Worm (Caenorhabditis elegans) whole organism, L2 larva: ENCODE data around the gene hpx-2.

Experiments used
- C34F6.9 ChIP-seq: fragments of 150-350 bp; optimal IDR thresholded peaks from 2 replicates; lab custom pipeline; 2014; ENCODE audit warnings: missing biosample characterization, missing genetic modification characterization
- R02D3.7 ChIP-seq: fragments of 150-350 bp; optimal IDR thresholded peaks from 2 replicates; lab custom pipeline; 2014; ENCODE audit warnings: missing biosample characterization, missing genetic modification characterization
- Y55F3AM.14 ChIP-seq: fragments of 200-800 bp; sonication (Bioruptor generic); optimal IDR thresholded peaks from 2 replicates; lab custom pipeline; 2018; ENCODE audit warnings: mild to moderate bottlenecking, missing genetic modification characterization, missing compliant biosample characterization
- ZK546.5 ChIP-seq: sonication (generic microtip); optimal IDR thresholded peaks from 2 replicates; lab custom pipeline; 2017; ENCODE audit warnings: missing biosample characterization, missing genetic modification characterization
- alr-1 ChIP-seq: fragments of 150-350 bp; optimal IDR thresholded peaks from 2 replicates; lab custom pipeline; 2014; ENCODE audit warnings: missing biosample characterization, missing genetic modification characterization
- ama-1 ChIP-seq: fragments of 150-350 bp; optimal IDR thresholded peaks from 2 replicates; lab custom pipeline; 2018; ENCODE audit warnings: inconsistent platforms
- blmp-1 ChIP-seq: sonication (generic microtip); optimal IDR thresholded peaks from 2 replicates; lab custom pipeline; 2017; ENCODE audit warnings: missing genetic modification characterization, mild to moderate bottlenecking, missing compliant biosample characterization, antibody characterized with exemption, moderate library complexity; ENCODE audit not compliant: insufficient read depth
- ceh-82 ChIP-seq: fragments of 150-350 bp; optimal IDR thresholded peaks from 2 replicates; lab custom pipeline; 2014; ENCODE audit warnings: missing biosample characterization, missing genetic modification characterization
- crh-2 ChIP-seq: sonication (generic microtip); optimal IDR thresholded peaks from 2 replicates; lab custom pipeline; 2017; ENCODE audit warnings: missing biosample characterization, missing genetic modification characterization
- egl-27 ChIP-seq: sonication (generic microtip); optimal IDR thresholded peaks from 3 replicates; lab custom pipeline; 2017; ENCODE audit warnings: missing biosample characterization, missing genetic modification reagents, missing genetic modification characterization
- elt-1 ChIP-seq: fragments of 150-350 bp; optimal IDR thresholded peaks from 2 replicates; lab custom pipeline; 2014; ENCODE audit warnings: missing biosample characterization, missing genetic modification characterization
- elt-3 ChIP-seq: sonication (generic microtip); optimal IDR thresholded peaks from 2 replicates; lab custom pipeline; 2017; ENCODE audit warnings: missing biosample characterization, missing genetic modification characterization
- fos-1 ChIP-seq: fragments of 150-350 bp; optimal IDR thresholded peaks from 2 replicates; lab custom pipeline; 2014; ENCODE audit warnings: missing biosample characterization, missing genetic modification characterization
- lin-11 ChIP-seq: fragments of 150-350 bp; sonication (generic microtip); optimal IDR thresholded peaks from 2 replicates; lab custom pipeline; 2014; ENCODE audit warnings: missing biosample characterization, missing genetic modification characterization, inconsistent platforms, mixed read lengths
- lin-13 ChIP-seq: fragments of 150-350 bp; optimal IDR thresholded peaks from 2 replicates; lab custom pipeline; 2014; ENCODE audit warnings: missing biosample characterization, missing genetic modification reagents, missing genetic modification characterization
- lin-39 ChIP-seq: fragments of 150-350 bp; optimal IDR thresholded peaks from 2 replicates; lab custom pipeline; 2014; ENCODE audit warnings: missing biosample characterization, missing genetic modification reagents, missing genetic modification characterization
- lsy-2 ChIP-seq, 2 experiments: fragments of 150-350 bp in 1 of 2; sonication (generic microtip) in 1 of 2; optimal IDR thresholded peaks; 2 replicates each; lab custom pipeline; 2014 to 2017; ENCODE audit warnings: missing biosample characterization in 2 of 2, missing genetic modification characterization in 2 of 2
- mab-5 ChIP-seq: fragments of 150-350 bp; optimal IDR thresholded peaks from 2 replicates; lab custom pipeline; 2014; ENCODE audit warnings: missing biosample characterization, missing genetic modification characterization
- mbf-1 ChIP-seq: sonication (generic microtip); optimal IDR thresholded peaks from 2 replicates; lab custom pipeline; 2017; ENCODE audit warnings: missing biosample characterization, missing genetic modification characterization
- nhr-10 ChIP-seq: sonication (generic microtip); optimal IDR thresholded peaks from 2 replicates; lab custom pipeline; 2017; ENCODE audit warnings: missing biosample characterization, missing genetic modification characterization
- nhr-11 ChIP-seq: fragments of 150-350 bp; optimal IDR thresholded peaks from 2 replicates; lab custom pipeline; 2014; ENCODE audit warnings: missing biosample characterization, missing genetic modification characterization
- nhr-129 ChIP-seq: fragments of 150-350 bp; optimal IDR thresholded peaks from 2 replicates; lab custom pipeline; 2014; ENCODE audit warnings: missing biosample characterization, missing genetic modification characterization
- nhr-23 ChIP-seq: fragments of 150-350 bp; optimal IDR thresholded peaks from 2 replicates; lab custom pipeline; 2014; ENCODE audit warnings: missing biosample characterization, missing genetic modification reagents, missing genetic modification characterization
- nhr-25 ChIP-seq: fragments of 150-350 bp; sonication (generic microtip); optimal IDR thresholded peaks from 3 replicates; lab custom pipeline; 2014; ENCODE audit warnings: missing biosample characterization, missing genetic modification characterization
- nhr-77 ChIP-seq: fragments of 150-350 bp; optimal IDR thresholded peaks from 2 replicates; lab custom pipeline; 2014; ENCODE audit warnings: missing biosample characterization, missing genetic modification characterization
- peb-1 ChIP-seq: fragments of 150-350 bp; optimal IDR thresholded peaks from 2 replicates; lab custom pipeline; 2014; ENCODE audit warnings: missing biosample characterization, missing genetic modification characterization
- sem-4 ChIP-seq: fragments of 150-350 bp; optimal IDR thresholded peaks from 2 replicates; lab custom pipeline; 2014; ENCODE audit warnings: missing biosample characterization, missing genetic modification reagents, missing genetic modification characterization
- skn-1 ChIP-seq: sonication (generic microtip); optimal IDR thresholded peaks from 2 replicates; lab custom pipeline; 2017; ENCODE audit warnings: missing biosample characterization, missing genetic modification characterization
- sma-3 ChIP-seq: sonication (generic microtip); optimal IDR thresholded peaks from 2 replicates; lab custom pipeline; 2016; ENCODE audit warnings: missing genetic modification reagents, missing genetic modification characterization, missing compliant biosample characterization
- sma-9 ChIP-seq, 2 experiments: fragments of 150-350 bp in 1 of 2; sonication (generic microtip) in 1 of 2; optimal IDR thresholded peaks; 2 replicates each; lab custom pipeline; 2014 to 2016; ENCODE audit warnings: missing genetic modification characterization in 2 of 2, mild to moderate bottlenecking in 1 of 2, missing biosample characterization in 1 of 2, missing compliant biosample characterization in 1 of 2, missing genetic modification reagents in 1 of 2, moderate library complexity in 1 of 2
- ztf-1 ChIP-seq: fragments of 200-800 bp; sonication (Bioruptor generic); conservative IDR thresholded peaks from 2 replicates; pipeline ENCODE4 v1.3.6; 2022; ENCODE audit warnings: missing genetic modification characterization, missing compliant biosample characterization
- ztf-11 ChIP-seq: sonication (generic microtip); optimal IDR thresholded peaks from 2 replicates; lab custom pipeline; 2017; ENCODE audit warnings: missing biosample characterization, missing genetic modification characterization

The hpx-2 gene

DNA sequence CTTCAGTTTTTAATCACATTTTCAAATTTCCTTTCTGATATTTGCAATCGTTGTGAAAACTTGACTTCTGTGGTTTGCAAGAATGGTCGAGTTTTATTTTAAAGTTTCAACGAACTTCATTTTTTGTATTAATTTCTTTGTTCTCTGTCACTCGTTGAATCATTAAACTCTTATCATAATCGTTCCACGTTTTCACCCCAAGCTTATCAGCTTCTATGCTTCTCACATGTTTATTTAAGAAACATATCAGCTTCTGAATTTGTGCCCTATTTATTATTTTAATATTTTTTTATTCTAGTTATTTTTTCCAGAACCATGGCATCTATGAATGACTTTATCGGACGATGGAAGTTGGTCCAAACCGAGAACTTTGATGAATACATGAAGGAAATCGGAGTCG lies 29.0 kb downstream of the hpx-2 start, which contains the start of gene lbp-7:
Gene lbp-7, plus strand, starts transcription at position 312 of the 400 bp plus-strand sequence.
- TF ChIP-seq sma-3 (GFP tag; lab: Kevin White, UChicago) (no peak), blmp-1 (tag; lab: Kevin White, UChicago) (no peak), nhr-23 (no peak), R02D3.7 (tag; lab: Kevin White, UChicago) (no peak), nhr-10 (tag; lab: Kevin White, UChicago) (no peak), lin-11 (tag; lab: Kevin White, UChicago) (no peak), elt-1 (no peak), crh-2 (tag; lab: Kevin White, UChicago) (peak; percentile 66), alr-1 (no peak), peb-1 (tag; lab: Kevin White, UChicago) (no peak), ZK546.5 (tag; lab: Kevin White, UChicago) (no peak), sma-9 (GFP tag; optimal IDR thresholded peaks at IDR 0.05; lab: Kevin White, UChicago) (peak; percentile 70), sma-9 (tag; optimal IDR thresholded peaks at IDR 0.05; lab: Kevin White, UChicago) (no peak), fos-1 (tag; lab: Kevin White, UChicago) (peak; percentile 94), ceh-82 (tag; lab: Kevin White, UChicago) (no peak)

- TF ChIP-seq sem-4 (tag; lab: Kevin White, UChicago) (no peak), ama-1 (no peak), Y55F3AM.14 (GFP tag; lab: Kevin White, UChicago) (no peak), C34F6.9 (tag; lab: Kevin White, UChicago) (peak; percentile 33)
Measured at ce11 chrV:13880163-13880562, 29.9 kb downstream of the hpx-2 start.

DNA sequence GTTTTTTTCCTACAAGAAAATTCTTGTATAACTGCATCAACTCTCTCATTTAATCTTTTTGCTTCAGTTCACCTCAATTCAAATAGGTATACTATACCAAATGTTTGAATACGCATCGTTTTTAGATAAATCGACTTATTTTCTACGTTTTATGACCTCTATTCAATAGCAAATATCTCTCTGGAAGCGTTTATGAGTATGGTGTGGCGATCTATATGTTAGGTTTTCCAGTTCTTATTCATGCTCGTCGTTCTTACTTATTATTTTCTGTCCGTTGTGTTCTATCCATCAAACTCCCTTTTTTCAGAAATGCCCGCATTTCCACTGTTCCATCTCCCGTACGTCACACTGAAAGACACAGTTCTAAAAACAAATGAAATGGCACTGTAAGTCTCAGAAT lies 30.3 kb downstream of the hpx-2 start, which contains the start of gene T22G5.3:
Gene T22G5.3, plus strand, starts transcription at position 301 of the 400 bp plus-strand sequence.
- TF ChIP-seq sma-9 (GFP tag; optimal IDR thresholded peaks at IDR 0.05; lab: Kevin White, UChicago) (no peak), sma-9 (tag; optimal IDR thresholded peaks at IDR 0.05; lab: Kevin White, UChicago) (no peak), nhr-11 (tag; lab: Kevin White, UChicago) (no peak), ZK546.5 (tag; lab: Kevin White, UChicago) (no peak), nhr-129 (tag; lab: Kevin White, UChicago) (no peak), fos-1 (tag; lab: Kevin White, UChicago) (no peak), lin-39 (tag; lab: Kevin White, UChicago) (no peak), lin-13 (GFP tag; lab: Kevin White, UChicago) (no peak), blmp-1 (tag; lab: Kevin White, UChicago) (no peak), ztf-11 (tag; lab: Kevin White, UChicago) (no peak), skn-1 (tag; lab: Kevin White, UChicago) (no peak)

- no peak for TF ChIP-seq mbf-1 (tag; lab: Kevin White, UChicago)
- no peak for TF ChIP-seq elt-1
- no peak for TF ChIP-seq nhr-25 (tag; lab: Kevin White, UChicago)
- no peak for TF ChIP-seq nhr-23
- no peak for TF ChIP-seq fos-1 (tag; lab: Kevin White, UChicago)
- no peak for TF ChIP-seq ama-1
- no peak for TF ChIP-seq peb-1 (tag; lab: Kevin White, UChicago)
- TF ChIP-seq ztf-1: no peak
- no peak for TF ChIP-seq elt-3 (tag; lab: Kevin White, UChicago)
Measured at ce11 chrV:13887358-13887757, 37.1 kb downstream of the hpx-2 start, which contains the start of gene srsx-19. Gene srsx-19, plus strand, starts transcription at chrV:13887658.

- TF ChIP-seq nhr-77 (tag; lab: Kevin White, UChicago) (no peak), egl-27 (tag; lab: Kevin White, UChicago) (no peak), mab-5 (tag; lab: Kevin White, UChicago) (no peak), ztf-11 (tag; lab: Kevin White, UChicago) (no peak), nhr-23 (no peak), peb-1 (tag; lab: Kevin White, UChicago) (no peak)
Measured at ce11 chrV:13889516-13889915, 39.2 kb downstream of the hpx-2 start, which contains the start of gene spp-12. Gene spp-12, plus strand, starts transcription at chrV:13889816.

- TF ChIP-seq egl-27 (tag; lab: Kevin White, UChicago): no peak
- no peak for TF ChIP-seq lin-11 (tag; lab: Kevin White, UChicago)
- TF ChIP-seq lsy-2 (tag; optimal IDR thresholded peaks at IDR 0.05; lab: Kevin White, UChicago): no peak
- TF ChIP-seq peb-1 (tag; lab: Kevin White, UChicago): no peak
- TF ChIP-seq nhr-25 (tag; lab: Kevin White, UChicago): no peak
Measured at ce11 chrV:13890473-13890872, 40.2 kb downstream of the hpx-2 start, which contains the start of gene lbp-8. Gene lbp-8, plus strand, starts transcription at chrV:13890773.
